Fruit fly (Drosophila melanogaster) whole organism, pupa: ENCODE results near the gene tth.

Experiments used
- CG8301 ChIP-seq: fragments of 200-800 bp; sonication (Bioruptor generic); optimal IDR thresholded peaks from 2 replicates; lab custom pipeline; 2018; ENCODE audit warnings: missing biosample characterization, mild to moderate bottlenecking, missing genetic modification characterization
- Pif1A ChIP-seq: fragments of 200-800 bp; sonication (Bioruptor generic); optimal IDR thresholded peaks from 3 replicates; lab custom pipeline; 2016; ENCODE audit warnings: missing biosample characterization, missing genetic modification characterization

dm6 chrX:13570255-13570654 is 46.1 kb downstream of the tth start:
- TF ChIP-seq CG8301 (no peak), Pif1A (no peak)
